Worm (Caenorhabditis elegans): Measurements from ENCODE around the gene mfsd-11.

ce11 chrX:12125308-12125707 is 28.6 kb downstream of the mfsd-11 start, which contains the start of gene lgc-18:
- TF ChIP-seq him-1 (tag; optimal IDR thresholded peaks at IDR 0.05), result no peak
- TF ChIP-seq dao-5 (tag; optimal IDR thresholded peaks at IDR 0.05), result no peak
- no peak for TF ChIP-seq W03F9.2 (tag; optimal IDR thresholded peaks at IDR 0.05)

Data from whole organism, L4/young adult.